Worm (Caenorhabditis elegans) whole organism, L3 larva: Measurements from ENCODE around the gene K03H1.12.

Experiments
- R02D3.7 ChIP-seq: fragments of 150-350 bp; optimal IDR thresholded peaks from 2 replicates; lab custom pipeline; 2014; ENCODE audit warnings: missing biosample characterization, missing genetic modification characterization
- ZK546.5 ChIP-seq: sonication (generic microtip); optimal IDR thresholded peaks from 2 replicates; lab custom pipeline; 2017; ENCODE audit warnings: missing biosample characterization, missing genetic modification characterization
- ama-1 ChIP-seq: fragments of 150-350 bp; optimal IDR thresholded peaks from 2 replicates; lab custom pipeline; 2018
- ceh-16 ChIP-seq: sonication (generic microtip); optimal IDR thresholded peaks from 2 replicates; lab custom pipeline; 2017; ENCODE audit warnings: missing biosample characterization, missing genetic modification characterization
- ceh-82 ChIP-seq: fragments of 150-350 bp; optimal IDR thresholded peaks from 2 replicates; lab custom pipeline; 2014; ENCODE audit warnings: missing biosample characterization, missing genetic modification characterization
- ceh-9 ChIP-seq: sonication (generic microtip); optimal IDR thresholded peaks from 2 replicates; lab custom pipeline; 2018; ENCODE audit warnings: missing biosample characterization, missing genetic modification characterization
- daf-12 ChIP-seq: fragments of 150-350 bp; optimal IDR thresholded peaks from 2 replicates; lab custom pipeline; 2014; ENCODE audit warnings: missing biosample characterization, missing genetic modification reagents, missing genetic modification characterization
- egl-27 ChIP-seq: sonication (generic microtip); optimal IDR thresholded peaks from 4 replicates; lab custom pipeline; 2017; ENCODE audit warnings: missing biosample characterization, missing genetic modification reagents, missing genetic modification characterization
- egl-5 ChIP-seq: fragments of 150-350 bp; optimal IDR thresholded peaks from 2 replicates; lab custom pipeline; 2017; ENCODE audit warnings: missing biosample characterization, missing genetic modification reagents, missing genetic modification characterization, inconsistent platforms
- elt-1 ChIP-seq: fragments of 150-350 bp; optimal IDR thresholded peaks from 2 replicates; lab custom pipeline; 2014; ENCODE audit warnings: missing biosample characterization, missing genetic modification characterization
- elt-2 ChIP-seq: sonication (generic microtip); optimal IDR thresholded peaks from 2 replicates; lab custom pipeline; 2016; ENCODE audit warnings: missing genetic modification reagents, mild to moderate bottlenecking, missing genetic modification characterization, missing compliant biosample characterization
- elt-3 ChIP-seq, 3 experiments: fragments of 150-350 bp in 1 of 3; sonication (generic microtip) in 2 of 3; optimal IDR thresholded peaks; 2 replicates in 2 of 3; 4 replicates in 1 of 3; lab custom pipeline; 2014 to 2017; ENCODE audit warnings: missing biosample characterization in 3 of 3, missing genetic modification characterization in 3 of 3
- fkh-10 ChIP-seq: sonication (generic microtip); optimal IDR thresholded peaks from 2 replicates; lab custom pipeline; 2017; ENCODE audit warnings: missing biosample characterization, missing genetic modification reagents, missing genetic modification characterization
- fkh-2 ChIP-seq: fragments of 150-350 bp; optimal IDR thresholded peaks from 2 replicates; lab custom pipeline; 2014; ENCODE audit warnings: missing biosample characterization, missing genetic modification reagents, missing genetic modification characterization
- hmg-11 ChIP-seq: sonication (generic microtip); optimal IDR thresholded peaks from 2 replicates; lab custom pipeline; 2016; ENCODE audit warnings: missing genetic modification characterization, missing compliant biosample characterization
- jun-1 ChIP-seq: fragments of 150-350 bp; optimal IDR thresholded peaks from 2 replicates; lab custom pipeline; 2014; ENCODE audit warnings: missing biosample characterization, missing genetic modification reagents, missing genetic modification characterization
- lin-15B ChIP-seq: fragments of 150-350 bp; optimal IDR thresholded peaks from 2 replicates; lab custom pipeline; 2014; ENCODE audit warnings: missing biosample characterization, missing genetic modification characterization
- mdl-1 ChIP-seq: fragments of 150-350 bp; optimal IDR thresholded peaks from 2 replicates; lab custom pipeline; 2014; ENCODE audit warnings: missing biosample characterization, missing genetic modification characterization
- mml-1 ChIP-seq: fragments of 150-350 bp; sonication (generic microtip); optimal IDR thresholded peaks from 3 replicates; lab custom pipeline; 2014; ENCODE audit warnings: missing biosample characterization, missing genetic modification characterization
- nfya-1 ChIP-seq: sonication (generic microtip); optimal IDR thresholded peaks from 2 replicates; lab custom pipeline; 2017; ENCODE audit warnings: missing genetic modification characterization, mild to moderate bottlenecking, missing compliant biosample characterization, antibody characterized with exemption, moderate library complexity; ENCODE audit not compliant: insufficient read depth
- nhr-11 ChIP-seq: fragments of 150-350 bp; optimal IDR thresholded peaks from 2 replicates; lab custom pipeline; 2014; ENCODE audit warnings: missing biosample characterization, missing genetic modification characterization
- nhr-12 ChIP-seq: fragments of 150-350 bp; optimal IDR thresholded peaks from 2 replicates; lab custom pipeline; 2014; ENCODE audit warnings: missing biosample characterization, missing genetic modification characterization
- nhr-23 ChIP-seq: fragments of 150-350 bp; optimal IDR thresholded peaks from 2 replicates; lab custom pipeline; 2014; ENCODE audit warnings: missing biosample characterization, missing genetic modification reagents, missing genetic modification characterization
- nhr-237 ChIP-seq: fragments of 150-350 bp; optimal IDR thresholded peaks from 2 replicates; lab custom pipeline; 2014; ENCODE audit warnings: missing biosample characterization, missing genetic modification characterization
- nhr-25 ChIP-seq: sonication (generic microtip); optimal IDR thresholded peaks from 2 replicates; lab custom pipeline; 2017; ENCODE audit warnings: missing biosample characterization, missing genetic modification characterization
- nhr-76 ChIP-seq: fragments of 150-350 bp; sonication (generic microtip); optimal IDR thresholded peaks from 5 replicates; lab custom pipeline; 2014; ENCODE audit warnings: missing biosample characterization, missing genetic modification characterization
- nhr-77 ChIP-seq: fragments of 150-350 bp; optimal IDR thresholded peaks from 2 replicates; lab custom pipeline; 2014; ENCODE audit warnings: missing biosample characterization, missing genetic modification characterization
- pha-4 ChIP-seq: fragments of 150-350 bp; optimal IDR thresholded peaks from 2 replicates; lab custom pipeline; 2014; ENCODE audit warnings: missing biosample characterization, missing genetic modification reagents, missing genetic modification characterization
- pqm-1 ChIP-seq: fragments of 150-350 bp; optimal IDR thresholded peaks from 2 replicates; lab custom pipeline; 2017; ENCODE audit warnings: missing biosample characterization, missing genetic modification characterization, inconsistent platforms
- skn-1 ChIP-seq: fragments of 150-350 bp; optimal IDR thresholded peaks from 2 replicates; lab custom pipeline; 2014; ENCODE audit warnings: missing biosample characterization, missing genetic modification characterization
- unc-39 ChIP-seq: sonication (generic microtip); optimal IDR thresholded peaks from 4 replicates; lab custom pipeline; 2017; ENCODE audit warnings: missing biosample characterization, missing genetic modification characterization
- unc-62 ChIP-seq: fragments of 150-350 bp; sonication (generic microtip); optimal IDR thresholded peaks from 4 replicates; lab custom pipeline; 2014; ENCODE audit warnings: missing biosample characterization, missing genetic modification reagents, missing genetic modification characterization
- ztf-11 ChIP-seq: fragments of 150-350 bp; optimal IDR thresholded peaks from 2 replicates; lab custom pipeline; 2014; ENCODE audit warnings: missing biosample characterization, missing genetic modification characterization
- ztf-4 ChIP-seq: fragments of 150-350 bp; optimal IDR thresholded peaks from 2 replicates; lab custom pipeline; 2014; ENCODE audit warnings: missing biosample characterization, missing genetic modification characterization

Gene K03H1.12

ce11 chrIII:9941020-9941674, at the start of gene K03H1.12, which contains the start of gene K03H1.9:
K03H1.12 (plus strand) TSS chrIII:9941624.
K03H1.9 (minus strand) TSS chrIII:9941490.
- TF ChIP-seq fkh-10 (no peak), mml-1 (tag; lab: Kevin White, UChicago) (no peak), ama-1 (no peak), nhr-76 (tag; lab: Kevin White, UChicago) (no peak), nhr-237 (tag; lab: Kevin White, UChicago) (no peak)

ce11 chrIII:9892855-9893254, 48.6 kb upstream of the K03H1.12 start, which contains the start of gene mam-7:
mam-7 (plus strand) TSS chrIII:9893155.
- TF ChIP-seq ceh-82 (tag; lab: Kevin White, UChicago) (no peak), elt-1 (tag; lab: Kevin White, UChicago) (no peak), mdl-1 (tag; lab: Kevin White, UChicago) (no peak), nhr-76 (tag; lab: Kevin White, UChicago) (no peak), fkh-2 (tag; lab: Kevin White, UChicago) (no peak), fkh-10 (no peak), ztf-11 (tag; lab: Kevin White, UChicago) (no peak), nhr-237 (tag; lab: Kevin White, UChicago) (no peak)

ce11 chrIII:9899720-9900119, 41.7 kb upstream of the K03H1.12 start:
- no peak for TF ChIP-seq nhr-77 (tag; lab: Kevin White, UChicago)
- TF ChIP-seq egl-27 (tag; lab: Kevin White, UChicago) = no peak
- no peak for TF ChIP-seq elt-2
- TF ChIP-seq, all 47 proteins: peak for 0

- no peak for TF ChIP-seq ceh-16
- no peak for TF ChIP-seq unc-39 (tag; lab: Kevin White, UChicago)
- TF ChIP-seq R02D3.7 (tag; lab: Kevin White, UChicago) = no peak
- TF ChIP-seq jun-1 (tag; lab: Kevin White, UChicago) = no peak
- no peak for TF ChIP-seq ceh-82 (tag; lab: Kevin White, UChicago)
- TF ChIP-seq ZK546.5 (tag; lab: Kevin White, UChicago) = no peak
- no peak for TF ChIP-seq nhr-77 (tag; lab: Kevin White, UChicago)
- TF ChIP-seq nhr-11 = no peak
- peak; percentile 41 for TF ChIP-seq pha-4 (tag; lab: Kevin White, UChicago)
- TF ChIP-seq daf-12 (tag; lab: Kevin White, UChicago) = no peak
- TF ChIP-seq elt-2 = peak; percentile 65
- TF ChIP-seq nhr-12 (tag; lab: Kevin White, UChicago) = no peak
- no peak for TF ChIP-seq egl-5 (tag; lab: Kevin White, UChicago)
- TF ChIP-seq nhr-237 (tag; lab: Kevin White, UChicago) = no peak
- TF ChIP-seq fkh-2 (tag; lab: Kevin White, UChicago) = no peak
- TF ChIP-seq pqm-1 (tag; lab: Kevin White, UChicago) = peak; percentile 19
Measured at ce11 chrIII:9903694-9904292, 37.6 kb upstream of the K03H1.12 start.

ce11 chrIII:9905307-9905706, 36.1 kb upstream of the K03H1.12 start:
- TF ChIP-seq nhr-237 (tag; lab: Kevin White, UChicago) (no peak), lin-15B (tag; lab: Kevin White, UChicago) (peak; percentile 24), nhr-76 (tag; lab: Kevin White, UChicago) (no peak), fkh-2 (tag; lab: Kevin White, UChicago) (no peak), nhr-25 (tag; lab: Kevin White, UChicago) (no peak), pha-4 (tag; lab: Kevin White, UChicago) (no peak), pqm-1 (tag; lab: Kevin White, UChicago) (no peak), ceh-9 (tag; lab: Kevin White, UChicago) (no peak), egl-27 (tag; lab: Kevin White, UChicago) (no peak), nhr-23 (tag; lab: Kevin White, UChicago) (no peak), ZK546.5 (tag; lab: Kevin White, UChicago) (no peak), hmg-11 (tag; lab: Kevin White, UChicago) (peak; percentile 35), ama-1 (peak; percentile 49), nhr-77 (tag; lab: Kevin White, UChicago) (no peak), ztf-4 (tag; lab: Kevin White, UChicago) (no peak), elt-3 (tag; optimal IDR thresholded peaks at IDR 0.05; lab: Kevin White, UChicago) (no peak), daf-12 (tag; lab: Kevin White, UChicago) (no peak), unc-62 (GFP tag; lab: Kevin White, UChicago) (no peak), nfya-1 (tag; lab: Kevin White, UChicago) (peak; percentile 52), skn-1 (tag; lab: Kevin White, UChicago) (no peak), fkh-10 (peak; percentile 75)
